Worm (Caenorhabditis elegans): Measurements from ENCODE around the gene C29E4.11.

DNA sequence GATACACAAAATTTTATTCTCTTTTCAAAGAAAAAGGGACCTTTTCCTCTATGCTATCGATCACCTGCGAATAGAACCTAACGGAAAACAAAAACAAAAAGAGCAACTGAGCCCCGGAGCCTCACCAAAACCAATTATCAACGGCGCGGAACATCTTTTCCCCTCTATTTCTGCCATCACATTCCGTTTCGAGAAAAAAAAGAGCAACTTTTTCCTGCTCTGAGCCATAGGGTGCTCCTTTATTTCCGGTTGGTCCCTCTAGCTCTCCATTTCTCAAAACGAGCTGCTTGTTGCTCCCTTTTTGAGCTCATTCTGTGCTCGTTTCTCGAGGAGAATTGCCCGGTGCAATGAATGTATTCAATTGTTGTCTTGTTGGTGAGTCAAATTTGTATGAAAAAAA, 21.7 kb upstream of the C29E4.11 start, which contains the start of gene clp-1:
- no peak for TF ChIP-seq T22C8.4 (GFP tag; IDR thresholded peaks at IDR 0.05)
- TF ChIP-seq flt-1 (GFP tag; IDR thresholded peaks at IDR 0.05), result no peak
- TF ChIP-seq med-1 (GFP tag; optimal IDR thresholded peaks at IDR 0.05; ENCODE audit: insufficient read depth), result no peak
- no peak for TF ChIP-seq tab-1 (GFP tag; IDR thresholded peaks at IDR 0.05)
- TF ChIP-seq klf-2 (GFP tag; conservative IDR thresholded peaks at IDR 0.05), result no peak
- no peak for TF ChIP-seq ref-1 (GFP tag; conservative IDR thresholded peaks at IDR 0.05)
- no peak for TF ChIP-seq ztf-23 (GFP tag; IDR thresholded peaks at IDR 0.05)
- no peak for TF ChIP-seq ztf-29 (GFP tag; IDR thresholded peaks at IDR 0.05)
- TF ChIP-seq cog-1 (tag; optimal IDR thresholded peaks at IDR 0.05), result no peak
